Worm (Caenorhabditis elegans) whole organism, L4/young adult: Measurements from ENCODE around the gene ZK813.4.

ENCODE experiments used
- W03F9.2 ChIP-seq: fragments of 150-350 bp; optimal IDR thresholded peaks from 2 replicates; lab custom pipeline; 2014; ENCODE audit warnings: missing biosample characterization, missing genetic modification characterization
- dao-5 ChIP-seq: sonication (generic microtip); optimal IDR thresholded peaks from 2 replicates; lab custom pipeline; 2016; ENCODE audit warnings: missing genotype, missing genetic modification characterization, moderate library complexity, missing compliant biosample characterization
- him-1 ChIP-seq: sonication (generic microtip); optimal IDR thresholded peaks from 2 replicates; lab custom pipeline; 2016; ENCODE audit warnings: missing genotype, missing genetic modification reagents, missing genetic modification characterization, missing compliant biosample characterization

- TF ChIP-seq W03F9.2 (tag; lab: Kevin White, UChicago): no peak
- no peak for TF ChIP-seq dao-5
- no peak for TF ChIP-seq him-1 (tag; lab: Kevin White, UChicago)
Observed at ce11 chrX:3429122-3429521, 798 bp downstream of the ZK813.4 start.
